Fruit fly (Drosophila melanogaster) whole organism, embryonic: Measurements from ENCODE around the gene Cap-D3.

ENCODE experiments used
- Atf6 ChIP-seq: fragments of 200-800 bp; sonication (Bioruptor generic); IDR thresholded peaks from 2 replicates; pipeline ENCODE4 v1.3.6; 2022; ENCODE audit warnings: missing biosample characterization, missing genetic modification characterization
- BEAF-32 ChIP-seq: fragments of 200-800 bp; sonication (Bioruptor generic); optimal IDR thresholded peaks from 3 replicates; lab custom pipeline; 2017; ENCODE audit warnings: missing biosample characterization, missing genetic modification characterization, mild to moderate bottlenecking, moderate library complexity, missing genetic modification reagents
- Bteb2 ChIP-seq: fragments of 200-800 bp; sonication (Bioruptor generic); optimal IDR thresholded peaks from 2 replicates; lab custom pipeline; 2016; ENCODE audit warnings: missing biosample characterization, missing genetic modification characterization
- CG10209 ChIP-seq: fragments of 200-800 bp; sonication (Bioruptor generic); optimal IDR thresholded peaks from 3 replicates; lab custom pipeline; 2017; ENCODE audit warnings: missing biosample characterization, mild to moderate bottlenecking, missing genetic modification characterization, missing genetic modification reagents
- CG10565 ChIP-seq: fragments of 200-800 bp; sonication (Bioruptor generic); optimal IDR thresholded peaks from 3 replicates; lab custom pipeline; 2016; ENCODE audit warnings: missing biosample characterization, mild to moderate bottlenecking, missing genetic modification characterization
- CG12299 ChIP-seq: fragments of 200-800 bp; sonication (Bioruptor generic); optimal IDR thresholded peaks from 2 replicates; lab custom pipeline; 2018; ENCODE audit warnings: missing biosample characterization, mild to moderate bottlenecking, missing genetic modification characterization
- CG12744 ChIP-seq: fragments of 200-800 bp; sonication (Bioruptor generic); optimal IDR thresholded peaks from 2 replicates; lab custom pipeline; 2016; ENCODE audit warnings: missing biosample characterization, missing genetic modification characterization
- CG15073 ChIP-seq: fragments of 200-800 bp; sonication (Bioruptor generic); optimal IDR thresholded peaks from 2 replicates; lab custom pipeline; 2016; ENCODE audit warnings: missing biosample characterization, missing genetic modification characterization
- CG15514 ChIP-seq: fragments of 200-800 bp; sonication (Bioruptor generic); optimal IDR thresholded peaks from 3 replicates; lab custom pipeline; 2017; ENCODE audit warnings: missing biosample characterization, missing genetic modification characterization, mild to moderate bottlenecking, moderate library complexity, missing genetic modification reagents
- CG1647 ChIP-seq: fragments of 200-800 bp; sonication (Bioruptor generic); optimal IDR thresholded peaks from 3 replicates; lab custom pipeline; 2016; ENCODE audit warnings: missing biosample characterization, missing genetic modification characterization
- CG16779 ChIP-seq: fragments of 200-800 bp; sonication (Bioruptor generic); IDR thresholded peaks from 2 replicates; pipeline ENCODE4 v1.3.6; 2022; ENCODE audit warnings: missing biosample characterization, missing genetic modification characterization
- CG16815 ChIP-seq: fragments of 200-800 bp; sonication (Bioruptor generic); optimal IDR thresholded peaks from 3 replicates; lab custom pipeline; 2017; ENCODE audit warnings: missing biosample characterization, mild to moderate bottlenecking, missing genetic modification characterization
- CG17328 ChIP-seq: fragments of 200-800 bp; sonication (Bioruptor generic); IDR thresholded peaks from 2 replicates; pipeline ENCODE4 v1.3.6; 2022; ENCODE audit warnings: missing biosample characterization, missing genetic modification characterization
- CG17802 ChIP-seq: fragments of 200-800 bp; sonication (Bioruptor generic); optimal IDR thresholded peaks from 2 replicates; lab custom pipeline; 2018; ENCODE audit warnings: missing biosample characterization, mild to moderate bottlenecking, missing genetic modification characterization, moderate library complexity
- CG1832 ChIP-seq: fragments of 200-800 bp; sonication (Bioruptor generic); optimal IDR thresholded peaks from 2 replicates; lab custom pipeline; 2017; ENCODE audit warnings: missing biosample characterization, mild to moderate bottlenecking, missing genetic modification characterization, inconsistent platforms
- CG33213 ChIP-seq: fragments of 200-800 bp; sonication (Bioruptor generic); optimal IDR thresholded peaks from 3 replicates; lab custom pipeline; 2016; ENCODE audit warnings: missing biosample characterization, missing genetic modification characterization
- CG7372 ChIP-seq: fragments of 200-800 bp; sonication (Bioruptor generic); IDR thresholded peaks from 2 replicates; pipeline ENCODE4 v1.3.6; 2022; ENCODE audit warnings: missing biosample characterization, missing genetic modification characterization
- CG7928 ChIP-seq: fragments of 200-800 bp; sonication (Bioruptor generic); optimal IDR thresholded peaks from 2 replicates; lab custom pipeline; 2017; ENCODE audit warnings: missing biosample characterization, mild to moderate bottlenecking, missing genetic modification characterization
- CG8089 ChIP-seq: fragments of 200-800 bp; sonication (Bioruptor generic); optimal IDR thresholded peaks from 3 replicates; lab custom pipeline; 2016; ENCODE audit warnings: missing biosample characterization, missing genetic modification characterization
- Fer1 ChIP-seq: fragments of 200-800 bp; sonication (Bioruptor generic); optimal IDR thresholded peaks from 2 replicates; lab custom pipeline; 2017; ENCODE audit warnings: missing biosample characterization, mild to moderate bottlenecking, missing genetic modification characterization
- HLH54F ChIP-seq: fragments of 200-800 bp; sonication (Bioruptor generic); optimal IDR thresholded peaks from 3 replicates; lab custom pipeline; 2016; ENCODE audit warnings: missing biosample characterization, missing genetic modification characterization
- Jarid2 ChIP-seq: fragments of 200-800 bp; sonication (Bioruptor generic); optimal IDR thresholded peaks from 3 replicates; lab custom pipeline; 2017; ENCODE audit warnings: mild to moderate bottlenecking, missing biosample characterization, missing genetic modification reagents, missing genetic modification characterization
- NC2β ChIP-seq: fragments of 200-800 bp; sonication (Bioruptor generic); optimal IDR thresholded peaks from 2 replicates; lab custom pipeline; 2016; ENCODE audit warnings: missing biosample characterization, missing genetic modification characterization
- Nf-YA ChIP-seq: fragments of 200-800 bp; sonication (Bioruptor generic); IDR thresholded peaks from 2 replicates; pipeline ENCODE4 v1.3.6; 2022; ENCODE audit warnings: missing biosample characterization, missing genetic modification characterization
- Nf-YB ChIP-seq: fragments of 200-800 bp; sonication (Bioruptor generic); optimal IDR thresholded peaks from 3 replicates; lab custom pipeline; 2019; ENCODE audit warnings: missing biosample characterization, mild to moderate bottlenecking, missing genetic modification characterization, moderate library complexity
- Nf-YC ChIP-seq: fragments of 200-800 bp; optimal IDR thresholded peaks from 3 replicates; lab custom pipeline; 2019; ENCODE audit warnings: missing biosample characterization, mild to moderate bottlenecking, missing genetic modification characterization, moderate library complexity
- NfI ChIP-seq: fragments of 200-800 bp; sonication (Bioruptor generic); optimal IDR thresholded peaks from 3 replicates; lab custom pipeline; 2018; ENCODE audit warnings: missing biosample characterization, mild to moderate bottlenecking, missing genetic modification characterization, moderate library complexity
- PHDP ChIP-seq: fragments of 200-800 bp; sonication (Bioruptor generic); optimal IDR thresholded peaks from 3 replicates; lab custom pipeline; 2018; ENCODE audit warnings: missing biosample characterization, mild to moderate bottlenecking, missing genetic modification characterization, moderate library complexity
- bbx ChIP-seq: fragments of 200-800 bp; sonication (Bioruptor generic); IDR thresholded peaks from 2 replicates; pipeline ENCODE4 v1.3.6; 2022; ENCODE audit warnings: missing biosample characterization, missing genetic modification characterization; ENCODE audit not compliant: partially characterized antibody
- bcd ChIP-seq: fragments of 200-800 bp; sonication (Bioruptor generic); optimal IDR thresholded peaks from 2 replicates; lab custom pipeline; 2017; ENCODE audit warnings: missing biosample characterization, mild to moderate bottlenecking, missing genetic modification characterization
- btn ChIP-seq: fragments of 200-800 bp; sonication (Bioruptor generic); optimal IDR thresholded peaks from 2 replicates; lab custom pipeline; 2016; ENCODE audit warnings: missing biosample characterization, missing genetic modification characterization
- danr ChIP-seq: fragments of 200-800 bp; sonication (Bioruptor generic); IDR thresholded peaks from 2 replicates; pipeline ENCODE4 v1.3.6; 2022; ENCODE audit warnings: missing biosample characterization, missing genetic modification characterization
- ems ChIP-seq: fragments of 200-800 bp; sonication (Bioruptor generic); optimal IDR thresholded peaks from 3 replicates; lab custom pipeline; 2016; ENCODE audit warnings: missing biosample characterization, missing genetic modification characterization
- h ChIP-seq: fragments of >200 bp; optimal IDR thresholded peaks from 2 replicates; lab custom pipeline; 2017
- hbn ChIP-seq: fragments of 200-800 bp; sonication (Bioruptor generic); IDR thresholded peaks from 2 replicates; pipeline ENCODE4 v1.3.6; 2022; ENCODE audit warnings: missing biosample characterization, missing genetic modification characterization; ENCODE audit not compliant: partially characterized antibody
- her ChIP-seq: fragments of 200-800 bp; sonication (Bioruptor generic); optimal IDR thresholded peaks from 2 replicates; lab custom pipeline; 2016; ENCODE audit warnings: missing biosample characterization, missing genetic modification characterization
- kni ChIP-seq: fragments of 200-800 bp; sonication (Bioruptor generic); optimal IDR thresholded peaks from 3 replicates; lab custom pipeline; 2017; ENCODE audit warnings: mild to moderate bottlenecking, missing biosample characterization, missing genetic modification reagents, missing genetic modification characterization
- lmd ChIP-seq: fragments of 200-800 bp; sonication (Bioruptor generic); IDR thresholded peaks from 2 replicates; pipeline ENCODE4 v1.3.6; 2022; ENCODE audit warnings: missing biosample characterization, missing genetic modification characterization
- nerfin-1 ChIP-seq: fragments of 200-800 bp; sonication (Bioruptor generic); optimal IDR thresholded peaks from 3 replicates; lab custom pipeline; 2019; ENCODE audit warnings: missing biosample characterization, mild to moderate bottlenecking, missing genetic modification characterization, moderate library complexity
- nom ChIP-seq: fragments of 200-800 bp; sonication (Bioruptor generic); optimal IDR thresholded peaks from 2 replicates; lab custom pipeline; 2017; ENCODE audit warnings: missing biosample characterization, missing genetic modification characterization, mild to moderate bottlenecking, moderate library complexity, missing genetic modification reagents
- org-1 ChIP-seq: fragments of 200-800 bp; sonication (Bioruptor generic); optimal IDR thresholded peaks from 2 replicates; lab custom pipeline; 2017; ENCODE audit warnings: missing biosample characterization, missing genetic modification characterization
- ro ChIP-seq: fragments of 200-800 bp; sonication (Bioruptor generic); IDR thresholded peaks from 2 replicates; pipeline ENCODE4 v1.3.6; 2022; ENCODE audit warnings: missing biosample characterization, missing genetic modification characterization
- sd ChIP-seq: fragments of 200-800 bp; sonication (Bioruptor generic); optimal IDR thresholded peaks from 3 replicates; lab custom pipeline; 2018; ENCODE audit warnings: missing biosample characterization, mild to moderate bottlenecking, missing genetic modification characterization, moderate library complexity
- sens ChIP-seq: fragments of 200-800 bp; sonication (Bioruptor generic); peaks from one replicate; lab custom pipeline; 2016; ENCODE audit warnings: missing biosample characterization, missing genetic modification characterization
- shn ChIP-seq: fragments of 200-800 bp; sonication (Bioruptor generic); optimal IDR thresholded peaks from 3 replicates; lab custom pipeline; 2016; ENCODE audit warnings: missing biosample characterization, missing genetic modification characterization
- sima ChIP-seq: fragments of 200-800 bp; sonication (Bioruptor generic); optimal IDR thresholded peaks from 2 replicates; lab custom pipeline; 2016; ENCODE audit warnings: missing biosample characterization, missing genetic modification characterization
- tll ChIP-seq, 2 experiments: fragments of 200-800 bp in 1 of 2; fragments of >200 bp in 1 of 2; sonication (Bioruptor generic) in 1 of 2; optimal IDR thresholded peaks; 2 replicates each; lab custom pipeline; 2017 to 2019; ENCODE audit warnings: missing biosample characterization in 2 of 2, missing genetic modification characterization in 2 of 2, mild to moderate bottlenecking in 1 of 2, moderate library complexity in 1 of 2
- unc-4 ChIP-seq: fragments of 200-800 bp; sonication (Bioruptor generic); IDR thresholded peaks from 2 replicates; pipeline ENCODE4 v1.3.6; 2022; ENCODE audit warnings: missing biosample characterization, missing genetic modification characterization; ENCODE audit not compliant: partially characterized antibody
- unpg ChIP-seq: fragments of 200-800 bp; sonication (Bioruptor generic); optimal IDR thresholded peaks from 3 replicates; lab custom pipeline; 2018; ENCODE audit warnings: missing biosample characterization, mild to moderate bottlenecking, missing genetic modification characterization, moderate library complexity
- vnd ChIP-seq: fragments of 200-800 bp; sonication (Bioruptor generic); IDR thresholded peaks from 3 replicates; pipeline ENCODE4 v1.3.6; 2022; ENCODE audit warnings: missing biosample characterization, missing genetic modification characterization; ENCODE audit not compliant: partially characterized antibody

Cap-D3 gene

DNA sequence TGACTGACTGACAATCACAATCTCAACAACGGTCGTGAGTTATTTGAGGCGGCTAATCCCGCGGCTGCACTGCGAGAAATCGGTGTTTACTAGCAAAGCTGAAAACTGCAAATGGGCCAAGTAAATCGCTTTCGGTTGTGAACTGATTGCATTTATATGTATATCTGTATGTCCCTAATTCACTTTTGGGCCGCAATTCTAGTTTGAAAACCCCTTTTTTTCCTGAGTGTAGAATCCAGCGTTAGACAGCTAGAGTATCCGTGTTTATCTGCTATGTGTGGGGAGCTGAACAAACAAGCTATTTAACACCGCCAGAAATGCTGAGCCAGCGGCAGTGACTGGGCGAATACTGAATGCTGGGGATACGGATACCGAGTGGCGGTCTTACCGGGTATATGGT lies 49.0 kb upstream of the Cap-D3 start (continued):
- TF ChIP-seq CG17802 (tag; lab: Kevin White, UChicago) (peak; percentile 38), CG12299 (peak; percentile 1), CG16815 (GFP tag; lab: Kevin White, UChicago) (peak; percentile 90), Atf6 (GFP tag; lab: Robert Waterston, UW) (peak; percentile 74; the same call in 1 of the 2 replicates), ro (GFP tag; lab: Robert Waterston, UW) (peak; percentile 68; the same call in 1 of the 2 replicates), nom (GFP tag; lab: Kevin White, UChicago) (no peak), lmd (GFP tag; lab: Robert Waterston, UW) (peak; percentile 81), tll (GFP tag; optimal IDR thresholded peaks at IDR 0.05; lab: Kevin White, UChicago) (no peak), CG16779 (GFP tag; lab: Robert Waterston, UW) (no peak), bcd (GFP tag; lab: Kevin White, UChicago) (peak; percentile 70), CG10209 (GFP tag; lab: Kevin White, UChicago) (peak; percentile 76), BEAF-32 (GFP tag; lab: Kevin White, UChicago) (no peak), sima (peak; percentile 34), Nf-YA (GFP tag; lab: Robert Waterston, UW) (peak; percentile 62; the same call in 1 of the 2 replicates), sens (peak; percentile 99), HLH54F (GFP tag; lab: Kevin White, UChicago) (peak; percentile 71), CG17328 (GFP tag; lab: Robert Waterston, UW) (peak; percentile 85), CG33213 (peak; percentile 79), Nf-YC (tag; lab: Kevin White, UChicago) (no peak), CG12744 (GFP tag; lab: Kevin White, UChicago) (peak; percentile 57), CG1647 (peak; percentile 68), org-1 (peak; percentile 81), PHDP (tag; lab: Kevin White, UChicago) (peak; percentile 82), unc-4 (GFP tag; lab: Robert Waterston, UW) (no peak), Jarid2 (peak; percentile 58), nerfin-1 (tag; lab: Kevin White, UChicago) (peak; percentile 57), CG1832 (GFP tag; lab: Kevin White, UChicago) (no peak), Fer1 (GFP tag; lab: Kevin White, UChicago) (no peak), hbn (GFP tag; lab: Robert Waterston, UW) (no peak), CG7928 (GFP tag; lab: Kevin White, UChicago) (no peak), her (GFP tag; lab: Kevin White, UChicago) (peak; percentile 81), Nf-YB (peak; percentile 27), kni (GFP tag; lab: Kevin White, UChicago) (peak; percentile 18), btn (GFP tag; lab: Kevin White, UChicago) (peak; percentile 75), bbx (GFP tag; lab: Robert Waterston, UW) (no peak), CG8089 (GFP tag; lab: Kevin White, UChicago) (peak; percentile 93), danr (peak; percentile 72), NfI (GFP tag; lab: Kevin White, UChicago) (peak; percentile 48), vnd (GFP tag; lab: Robert Waterston, UW) (no peak), CG15514 (GFP tag; lab: Kevin White, UChicago) (no peak), ems (GFP tag; lab: Kevin White, UChicago) (peak; percentile 69), shn (GFP tag; lab: Kevin White, UChicago) (peak; percentile 87), CG10565 (peak; percentile 36), NC2β (GFP tag; lab: Kevin White, UChicago) (peak; percentile 92), Bteb2 (GFP tag; lab: Kevin White, UChicago) (peak; percentile 22), h (lab: Kevin White, UChicago) (no peak), CG7372 (GFP tag; lab: Robert Waterston, UW) (peak; percentile 68; the same call in 1 of the 2 replicates), unpg (GFP tag; lab: Kevin White, UChicago) (peak; percentile 82), CG15073 (GFP tag; lab: Kevin White, UChicago) (peak; percentile 57), sd (tag; lab: Kevin White, UChicago) (peak; percentile 44)
